Worm (Caenorhabditis elegans) whole organism, mixed stage, embryonic: ENCODE measurements around the gene F02D8.4.

Experiments used
- ham-2 ChIP-seq: fragments of 200-800 bp; sonication (Bioruptor generic); optimal IDR thresholded peaks from 2 replicates; lab custom pipeline; 2018; ENCODE audit warnings: mild to moderate bottlenecking, missing genetic modification characterization, missing compliant biosample characterization
- lin-13 ChIP-seq: fragments of 150-350 bp; optimal IDR thresholded peaks from 2 replicates; lab custom pipeline; 2014; ENCODE audit warnings: missing biosample characterization, missing genetic modification characterization
- nhr-2 ChIP-seq: fragments of 150-350 bp; optimal IDR thresholded peaks from 2 replicates; lab custom pipeline; 2014; ENCODE audit warnings: missing biosample characterization, missing genetic modification characterization
- pha-4 ChIP-seq: fragments of 150-350 bp; optimal IDR thresholded peaks from 2 replicates; lab custom pipeline; 2018; ENCODE audit warnings: missing biosample characterization, missing genetic modification reagents, missing genetic modification characterization
- unc-39 ChIP-seq: fragments of 150-350 bp; optimal IDR thresholded peaks from 2 replicates; lab custom pipeline; 2014; ENCODE audit warnings: missing biosample characterization, missing genetic modification characterization

- no peak for TF ChIP-seq pha-4 (tag; lab: Kevin White, UChicago)
- no peak for TF ChIP-seq lin-13 (tag; lab: Kevin White, UChicago)
- no peak for TF ChIP-seq unc-39
- no peak for TF ChIP-seq nhr-2
- no peak for TF ChIP-seq ham-2 (GFP tag; lab: Kevin White, UChicago)
These were observed 37.7 kb upstream of the F02D8.4 start, which contains the start of gene C30G7.4 for ce11 chrV:14947022-14947421.
